Worm (Caenorhabditis elegans) whole organism, midembryonic: ENCODE results near the gene nhr-178.

Experiments
- T22C8.4 ChIP-seq: fragments of 200-800 bp; sonication (Bioruptor generic); IDR thresholded peaks from 2 replicates; pipeline ENCODE4 v1.3.6; 2022; ENCODE audit warnings: missing genetic modification characterization, missing compliant biosample characterization
- cog-1 ChIP-seq: sonication (generic microtip); optimal IDR thresholded peaks from 2 replicates; lab custom pipeline; 2016; ENCODE audit warnings: missing genetic modification characterization, missing compliant biosample characterization
- flt-1 ChIP-seq: fragments of 200-800 bp; sonication (Bioruptor generic); IDR thresholded peaks from 2 replicates; pipeline ENCODE4 v1.3.6; 2022; ENCODE audit warnings: missing genetic modification characterization, missing compliant biosample characterization
- klf-2 ChIP-seq: fragments of 200-800 bp; sonication (Bioruptor generic); conservative IDR thresholded peaks from 2 replicates; pipeline ENCODE4 v1.3.6; 2022; ENCODE audit warnings: missing genetic modification reagents, missing genetic modification characterization, missing compliant biosample characterization
- med-1 ChIP-seq: sonication (generic microtip); optimal IDR thresholded peaks from 2 replicates; lab custom pipeline; 2017; ENCODE audit warnings: missing genetic modification characterization, mild to moderate bottlenecking, missing compliant biosample characterization, antibody characterized with exemption, missing genetic modification reagents; ENCODE audit not compliant: insufficient read depth
- ref-1 ChIP-seq: fragments of 200-800 bp; sonication (Bioruptor generic); conservative IDR thresholded peaks from 2 replicates; pipeline ENCODE4 v1.3.6; 2022; ENCODE audit warnings: missing genetic modification reagents, missing genetic modification characterization, missing compliant biosample characterization
- tab-1 ChIP-seq: fragments of 200-800 bp; sonication (Bioruptor generic); IDR thresholded peaks from 2 replicates; pipeline ENCODE4 v1.3.6; 2022; ENCODE audit warnings: missing genetic modification characterization, missing compliant biosample characterization
- ztf-23 ChIP-seq: fragments of 200-800 bp; sonication (Bioruptor generic); IDR thresholded peaks from 2 replicates; pipeline ENCODE4 v1.3.6; 2022; ENCODE audit warnings: missing genetic modification reagents, missing genetic modification characterization, missing compliant biosample characterization
- ztf-29 ChIP-seq: fragments of 200-800 bp; sonication (Bioruptor generic); IDR thresholded peaks from 2 replicates; pipeline ENCODE4 v1.3.6; 2022; ENCODE audit warnings: missing genetic modification reagents, missing genetic modification characterization, missing compliant biosample characterization

The nhr-178 gene

ce11 chrV:1631717-1632116 is 24.0 kb upstream of the nhr-178 start, which contains the start of gene irld-17:
Gene irld-17, plus strand, starts transcription at chrV:1632017.
- TF ChIP-seq ref-1 (GFP tag; lab: Robert Waterston, UW) (no peak), cog-1 (no peak), med-1 (GFP tag; lab: Kevin White, UChicago) (no peak), klf-2 (GFP tag; lab: Robert Waterston, UW) (no peak), flt-1 (no peak), ztf-29 (no peak), tab-1 (GFP tag; lab: Robert Waterston, UW) (no peak), ztf-23 (GFP tag; lab: Robert Waterston, UW) (no peak), T22C8.4 (GFP tag; lab: Robert Waterston, UW) (no peak)

ce11 chrV:1631148-1631547 is 23.4 kb upstream of the nhr-178 start, which contains the start of gene Y46H3D.8:
Gene Y46H3D.8, minus strand, starts transcription at chrV:1631248.
- no peak for TF ChIP-seq tab-1 (GFP tag; lab: Robert Waterston, UW)
- no peak for TF ChIP-seq T22C8.4 (GFP tag; lab: Robert Waterston, UW)
- TF ChIP-seq med-1 (GFP tag; lab: Kevin White, UChicago) = no peak
- TF ChIP-seq flt-1 = no peak
- no peak for TF ChIP-seq ztf-29
- TF ChIP-seq ref-1 (GFP tag; lab: Robert Waterston, UW) = no peak
- no peak for TF ChIP-seq klf-2 (GFP tag; lab: Robert Waterston, UW)
- no peak for TF ChIP-seq cog-1
- TF ChIP-seq ztf-23 (GFP tag; lab: Robert Waterston, UW) = no peak

ce11 chrV:1629329-1629728 is 21.6 kb upstream of the nhr-178 start, which contains the start of gene nhr-238:
Gene nhr-238, minus strand, starts transcription at chrV:1629432.
- TF ChIP-seq ztf-29 = no peak
- no peak for TF ChIP-seq tab-1 (GFP tag; lab: Robert Waterston, UW)

DNA sequence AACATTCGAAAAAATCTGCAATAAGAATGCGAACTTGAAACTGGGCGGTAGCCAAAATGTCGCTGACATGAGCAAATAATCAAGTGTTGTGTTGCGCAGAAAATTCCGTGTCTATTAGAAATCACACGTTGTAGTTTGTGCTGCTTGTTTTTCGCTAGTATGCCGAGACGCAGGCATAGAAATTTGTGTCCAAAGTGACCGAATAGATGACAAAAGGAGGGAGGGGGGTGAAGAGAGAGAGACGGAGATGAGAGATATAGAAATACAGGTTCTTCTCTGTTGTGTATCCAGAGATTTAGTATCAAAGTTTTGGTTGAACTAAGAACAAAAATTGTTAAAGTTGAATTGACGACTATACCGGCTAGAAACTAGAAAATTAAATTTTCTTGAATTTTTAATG is 19.5 kb upstream of the nhr-178 start:
- no peak for TF ChIP-seq flt-1
- no peak for TF ChIP-seq ztf-29
- TF ChIP-seq T22C8.4 (GFP tag; lab: Robert Waterston, UW) = no peak
- TF ChIP-seq cog-1 = no peak
- no peak for TF ChIP-seq tab-1 (GFP tag; lab: Robert Waterston, UW)
- no peak for TF ChIP-seq ztf-23 (GFP tag; lab: Robert Waterston, UW)
- no peak for TF ChIP-seq klf-2 (GFP tag; lab: Robert Waterston, UW)
- TF ChIP-seq ref-1 (GFP tag; lab: Robert Waterston, UW) = no peak
- no peak for TF ChIP-seq med-1 (GFP tag; lab: Kevin White, UChicago)

ce11 chrV:1626720-1627119 is 19.0 kb upstream of the nhr-178 start, which contains the start of gene nhr-237:
Gene nhr-237, minus strand, starts transcription at chrV:1626820.
- no peak for TF ChIP-seq klf-2 (GFP tag; lab: Robert Waterston, UW)

DNA sequence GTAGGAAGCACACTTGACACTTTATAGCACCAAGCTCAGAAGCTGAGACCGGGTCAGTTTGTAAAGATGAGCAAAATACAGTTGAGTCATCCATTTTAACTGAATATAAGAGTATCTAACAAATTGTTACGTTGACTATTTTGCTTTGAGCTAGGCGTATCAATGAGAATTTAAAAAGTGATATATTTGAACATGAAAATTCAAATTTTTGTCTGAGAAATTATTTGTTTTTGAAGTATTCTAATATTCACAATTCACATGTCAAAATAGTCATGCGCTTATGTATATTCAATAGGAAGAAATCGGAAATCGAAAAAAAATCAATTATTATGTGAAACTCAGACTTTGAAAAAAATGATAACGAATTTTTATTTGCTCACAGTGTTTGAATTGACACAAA is 16.6 kb upstream of the nhr-178 start, which contains the start of gene nhr-110:
nhr-110 (minus strand) TSS at position 101 of the 400 bp plus-strand sequence.
- TF ChIP-seq med-1 (GFP tag; lab: Kevin White, UChicago) (no peak), flt-1 (no peak), T22C8.4 (GFP tag; lab: Robert Waterston, UW) (no peak), cog-1 (no peak), tab-1 (GFP tag; lab: Robert Waterston, UW) (no peak), ref-1 (GFP tag; lab: Robert Waterston, UW) (no peak), ztf-29 (no peak), ztf-23 (GFP tag; lab: Robert Waterston, UW) (no peak)

- no peak for TF ChIP-seq tab-1 (GFP tag; lab: Robert Waterston, UW)
- TF ChIP-seq ref-1 (GFP tag; lab: Robert Waterston, UW) = no peak
- TF ChIP-seq klf-2 (GFP tag; lab: Robert Waterston, UW) = no peak
- TF ChIP-seq cog-1 = no peak
- no peak for TF ChIP-seq ztf-23 (GFP tag; lab: Robert Waterston, UW)
- TF ChIP-seq med-1 (GFP tag; lab: Kevin White, UChicago) = no peak
- TF ChIP-seq flt-1 = no peak
- TF ChIP-seq T22C8.4 (GFP tag; lab: Robert Waterston, UW) = no peak
- no peak for TF ChIP-seq ztf-29
These were observed 15.7 kb upstream of the nhr-178 start for ce11 chrV:1623429-1623828.

- TF ChIP-seq ztf-23 (GFP tag; lab: Robert Waterston, UW) (no peak), T22C8.4 (GFP tag; lab: Robert Waterston, UW) (no peak), klf-2 (GFP tag; lab: Robert Waterston, UW) (no peak), ref-1 (GFP tag; lab: Robert Waterston, UW) (no peak), cog-1 (no peak), flt-1 (no peak), ztf-29 (no peak), tab-1 (GFP tag; lab: Robert Waterston, UW) (no peak), med-1 (GFP tag; lab: Kevin White, UChicago) (no peak)
These were observed 13.7 kb upstream of the nhr-178 start, which contains the start of gene nhr-117 for ce11 chrV:1621494-1621893. Gene nhr-117, minus strand, starts transcription at chrV:1621520.

- TF ChIP-seq cog-1 (no peak), ztf-29 (no peak), flt-1 (no peak), ref-1 (GFP tag; lab: Robert Waterston, UW) (no peak), ztf-23 (GFP tag; lab: Robert Waterston, UW) (no peak), tab-1 (GFP tag; lab: Robert Waterston, UW) (no peak), med-1 (GFP tag; lab: Kevin White, UChicago) (no peak)
These were observed 12.8 kb upstream of the nhr-178 start for ce11 chrV:1620537-1620936.

ce11 chrV:1618760-1619159 is 11.0 kb upstream of the nhr-178 start, which contains the start of gene nhr-179:
Gene nhr-179, minus strand, starts transcription at chrV:1618860.
- no peak for TF ChIP-seq cog-1
- TF ChIP-seq klf-2 (GFP tag; lab: Robert Waterston, UW) = no peak
- no peak for TF ChIP-seq T22C8.4 (GFP tag; lab: Robert Waterston, UW)
- no peak for TF ChIP-seq tab-1 (GFP tag; lab: Robert Waterston, UW)
- TF ChIP-seq ztf-29 = no peak
- TF ChIP-seq flt-1 = no peak
- no peak for TF ChIP-seq ref-1 (GFP tag; lab: Robert Waterston, UW)
- TF ChIP-seq med-1 (GFP tag; lab: Kevin White, UChicago) = no peak
- TF ChIP-seq ztf-23 (GFP tag; lab: Robert Waterston, UW) = no peak
